Fruit fly (Drosophila melanogaster): ENCODE data around the gene alt.
A peak's percentile ranks its signal among the peaks of the same experiment; 100 is the strongest.

The alt gene

dm6 chr3R:17700488-17701130, 18.3 kb upstream of the alt start (continued):
- TF ChIP-seq Sry-β (GFP tag; optimal IDR thresholded peaks at IDR 0.05) (peak; percentile 67), bsh (GFP tag; optimal IDR thresholded peaks at IDR 0.05) (peak; percentile 95 to 99), CG18476 (GFP tag; optimal IDR thresholded peaks at IDR 0.05) (peak; percentile 91), CG8924 (tag; optimal IDR thresholded peaks at IDR 0.05) (peak; percentile 100), CG1792 (GFP tag; optimal IDR thresholded peaks at IDR 0.05) (peak; percentile 40), insv (GFP tag; optimal IDR thresholded peaks at IDR 0.05) (peak in 1 of 2 experiments; percentile 84), CG3407 (GFP tag; optimal IDR thresholded peaks at IDR 0.05) (peak; percentile 95), danr (GFP tag; IDR thresholded peaks at IDR 0.05) (peak; percentile 96), CG7271 (tag; optimal IDR thresholded peaks at IDR 0.05) (peak; percentile 88), CG3065 (GFP tag; optimal IDR thresholded peaks at IDR 0.05) (peak; percentile 94), gcm2 (GFP tag; optimal IDR thresholded peaks at IDR 0.05) (peak; percentile 23), CG10321 (GFP tag; IDR thresholded peaks at IDR 0.05) (peak; percentile 83), usp (GFP tag; optimal IDR thresholded peaks at IDR 0.05) (no peak), Hey (tag; optimal IDR thresholded peaks at IDR 0.05) (no peak), CG10654 (GFP tag; optimal IDR thresholded peaks at IDR 0.05) (peak; percentile 95), CG18764 (GFP tag; optimal IDR thresholded peaks at IDR 0.05) (peak; percentile 93), mirr (GFP tag; optimal IDR thresholded peaks at IDR 0.05) (peak; percentile 33), CG9876 (GFP tag; optimal IDR thresholded peaks at IDR 0.05) (peak; percentile 16), tap (tag; optimal IDR thresholded peaks at IDR 0.05) (peak; percentile 99), Awh (GFP tag; IDR thresholded peaks at IDR 0.05) (peak; percentile 98), CG10462 (GFP tag; optimal IDR thresholded peaks at IDR 0.05) (peak; percentile 92), BEAF-32 (GFP tag; optimal IDR thresholded peaks at IDR 0.05) (peak; percentile 0), CG10366 (GFP tag; IDR thresholded peaks at IDR 0.05) (peak; percentile 98), her (GFP tag; optimal IDR thresholded peaks at IDR 0.05) (peak; percentile 45), croc (GFP tag; conservative IDR thresholded peaks at IDR 0.05) (peak; percentile 96), Six4 (GFP tag; optimal IDR thresholded peaks at IDR 0.05) (peak; percentile 96), fru (optimal IDR thresholded peaks at IDR 0.05) (no peak), CG42726 (GFP tag; IDR thresholded peaks at IDR 0.05; ENCODE audit: partially characterized antibody) (no peak), CG13775 (GFP tag; optimal IDR thresholded peaks at IDR 0.05) (peak; percentile 98), btn (GFP tag; optimal IDR thresholded peaks at IDR 0.05) (peak; percentile 39), Opbp (GFP tag; IDR thresholded peaks at IDR 0.05; ENCODE audit: partially characterized antibody) (0 out of 3 replicates have a peak, but pooled peaks have one; percentile 26), Hsf (GFP tag; optimal IDR thresholded peaks at IDR 0.05) (peak; percentile 85), pfk (GFP tag; optimal IDR thresholded peaks at IDR 0.05) (peak; percentile 78), Dref (GFP tag; IDR thresholded peaks at IDR 0.05) (no peak; the same call in 1 of the 2 replicates), Chrac-16 (GFP tag; optimal IDR thresholded peaks at IDR 0.05) (peak; percentile 95), CG17186 (GFP tag; optimal IDR thresholded peaks at IDR 0.05) (peak; percentile 63), CG14667 (GFP tag; IDR thresholded peaks at IDR 0.05) (peak; percentile 97), Rfx (GFP tag; IDR thresholded peaks at IDR 0.05) (peak; percentile 98), ase (GFP tag; IDR thresholded peaks at IDR 0.05) (peak; percentile 96), twi (tag; optimal IDR thresholded peaks at IDR 0.05) (peak; percentile 96), CG43689 (GFP tag; IDR thresholded peaks at IDR 0.05) (peak; percentile 96), CG6654 (GFP tag; optimal IDR thresholded peaks at IDR 0.05) (peak; percentile 90), Ada2b (GFP tag; IDR thresholded peaks at IDR 0.05) (peak; percentile 98), sob (GFP tag; IDR thresholded peaks at IDR 0.05) (peak; percentile 98), CG3163 (GFP tag; optimal IDR thresholded peaks at IDR 0.05) (peak; percentile 16), Rx (GFP tag; IDR thresholded peaks at IDR 0.05) (peak; percentile 92), CG4328 (GFP tag; optimal IDR thresholded peaks at IDR 0.05) (peak; percentile 99), Asciz (GFP tag; optimal IDR thresholded peaks at IDR 0.05) (peak; percentile 97), Gsc (GFP tag; IDR thresholded peaks at IDR 0.05) (peak; percentile 89), zen2 (GFP tag; IDR thresholded peaks at IDR 0.05; ENCODE audit: partially characterized antibody) (no peak)
